Fruit fly (Drosophila melanogaster): ENCODE results near the gene CG34309.

DNA sequence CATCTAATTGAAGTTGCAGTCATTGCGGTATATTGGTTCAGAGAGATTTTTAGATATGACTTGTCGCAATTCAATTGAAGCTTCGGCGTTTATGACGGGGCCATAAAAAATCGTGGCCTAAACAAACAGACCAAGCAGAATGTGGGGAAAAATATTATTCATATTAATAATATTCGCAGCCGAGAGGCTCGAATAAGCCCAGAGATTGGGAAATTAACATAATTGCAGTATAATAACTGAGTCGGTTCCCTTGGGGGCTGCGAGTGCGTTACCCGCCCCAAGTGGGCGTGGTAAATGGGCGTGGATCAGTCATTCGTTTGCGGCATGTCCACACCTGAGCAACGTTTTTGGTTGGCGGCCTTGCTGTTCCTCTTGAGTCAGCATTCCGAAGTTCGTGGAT, 47.5 kb downstream of the CG34309 start, which contains the start of gene Ir87a:
- TF ChIP-seq CTCF (optimal IDR thresholded peaks at IDR 0.05) (no peak), CG8478 (optimal IDR thresholded peaks at IDR 0.05) (no peak)
